Fruit fly (Drosophila melanogaster) whole organism, wandering third instar larva: ENCODE measurements around the gene grass.
A peak's percentile ranks its signal among the peaks of the same experiment; 100 is the strongest.

ENCODE experiments used
- br ChIP-seq: fragments of 200-800 bp; sonication (Bioruptor generic); optimal IDR thresholded peaks from 2 replicates; lab custom pipeline; 2016; ENCODE audit warnings: missing biosample characterization, missing genetic modification characterization
- tai ChIP-seq: sonication (Bioruptor generic); optimal IDR thresholded peaks from 2 replicates; lab custom pipeline; 2016; ENCODE audit warnings: missing biosample characterization, missing genetic modification characterization

DNA sequence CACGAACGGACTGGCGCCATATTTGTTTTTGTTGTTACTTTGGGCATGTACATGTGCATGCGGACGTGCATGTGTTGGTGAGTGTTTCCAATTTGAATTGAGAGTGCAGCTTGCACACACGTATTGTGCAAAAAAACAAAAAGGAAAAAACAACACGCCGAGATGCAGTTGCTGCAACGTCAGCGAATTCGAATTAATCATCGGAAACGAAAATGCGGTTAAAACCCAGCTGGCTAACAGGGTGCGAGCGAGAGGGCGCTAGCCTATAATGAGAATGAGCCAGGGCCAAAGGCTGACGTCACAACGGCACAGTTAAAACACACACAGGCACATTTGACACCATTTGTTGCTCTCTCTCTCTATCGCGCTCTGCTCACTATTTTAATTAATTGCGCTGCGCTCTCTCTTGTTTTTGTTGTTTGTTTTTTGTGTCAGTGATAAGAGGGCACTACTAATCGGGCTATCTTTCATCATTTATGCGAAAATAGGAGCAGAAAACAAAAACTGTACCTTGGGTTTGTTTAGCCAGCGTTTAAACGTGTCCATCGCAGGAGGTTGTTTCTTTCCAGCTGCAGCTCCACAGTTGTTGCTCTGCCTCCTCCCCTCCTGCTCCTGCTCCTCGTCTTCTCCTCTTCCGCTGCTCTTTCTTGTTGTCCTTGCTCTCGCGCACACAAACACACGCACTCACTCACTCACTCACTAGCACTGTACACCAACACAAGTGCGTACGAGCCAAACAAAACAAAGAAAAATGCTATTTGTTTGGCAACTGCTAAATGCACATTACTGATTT is 7.7 kb upstream of the grass start:
- TF ChIP-seq br (peak; percentile 2), tai (GFP tag; lab: Kevin White, UChicago) (no peak)
